Fruit fly (Drosophila melanogaster) ovary, adult (tissue): Measurements from ENCODE around the gene toy.

Experiments used
- CG17801 ChIP-seq: fragments of 200-800 bp; optimal IDR thresholded peaks from 2 replicates; lab custom pipeline; 2019; ENCODE audit warnings: missing biosample characterization, mild to moderate bottlenecking, missing genetic modification characterization, moderate library complexity; ENCODE audit not compliant: partially characterized antibody

toy gene

DNA sequence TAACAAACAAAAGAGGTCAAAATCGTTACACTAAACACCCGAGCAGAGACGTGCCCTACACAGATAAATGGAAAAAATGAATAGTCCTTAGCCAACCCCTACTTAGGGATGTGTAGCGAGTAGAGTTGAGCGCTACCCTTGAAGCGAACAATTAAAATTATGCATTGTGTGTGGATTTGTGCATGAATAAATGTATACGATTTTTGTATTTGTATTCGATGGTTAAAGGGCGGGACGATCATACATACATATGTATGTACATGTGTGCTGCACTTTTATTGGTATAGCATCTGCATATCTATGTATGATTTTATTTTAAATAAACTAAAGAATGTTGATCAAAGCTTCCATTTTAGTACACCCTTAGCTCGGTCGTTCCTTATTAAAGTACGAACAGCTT, 8.4 kb upstream of the toy start:
- no peak for TF ChIP-seq CG17801 (GFP tag; lab: Kevin White, UChicago)

DNA sequence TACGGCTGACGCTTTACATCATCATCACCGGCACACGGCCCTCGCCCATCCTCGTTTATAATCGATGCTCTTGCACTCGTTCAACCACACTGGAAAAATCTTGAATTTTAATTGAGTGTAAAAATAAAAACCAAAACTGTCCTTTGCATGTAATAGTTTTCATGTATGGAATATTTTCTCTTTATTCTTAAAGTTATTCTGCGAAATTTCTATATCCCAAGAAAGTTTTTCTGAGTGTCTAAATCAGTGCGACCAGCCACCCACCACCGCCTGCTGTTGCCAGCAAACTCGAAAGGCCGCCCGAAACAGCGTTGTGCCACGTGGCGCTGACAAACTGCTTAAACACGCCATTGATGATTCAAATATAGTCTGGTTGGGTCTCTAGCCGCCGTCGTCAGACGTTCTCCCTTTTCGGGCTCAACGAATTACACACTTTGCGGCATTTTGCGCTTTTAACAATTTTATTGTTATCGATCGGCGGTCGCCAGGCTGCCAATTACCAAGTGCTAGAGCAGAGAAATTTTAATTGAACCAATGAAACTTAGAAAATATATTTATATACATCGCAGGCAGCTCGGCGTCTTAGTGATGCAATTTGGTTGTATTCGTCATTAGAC, 6.6 kb upstream of the toy start:
- no peak for TF ChIP-seq CG17801 (GFP tag; lab: Kevin White, UChicago)

DNA sequence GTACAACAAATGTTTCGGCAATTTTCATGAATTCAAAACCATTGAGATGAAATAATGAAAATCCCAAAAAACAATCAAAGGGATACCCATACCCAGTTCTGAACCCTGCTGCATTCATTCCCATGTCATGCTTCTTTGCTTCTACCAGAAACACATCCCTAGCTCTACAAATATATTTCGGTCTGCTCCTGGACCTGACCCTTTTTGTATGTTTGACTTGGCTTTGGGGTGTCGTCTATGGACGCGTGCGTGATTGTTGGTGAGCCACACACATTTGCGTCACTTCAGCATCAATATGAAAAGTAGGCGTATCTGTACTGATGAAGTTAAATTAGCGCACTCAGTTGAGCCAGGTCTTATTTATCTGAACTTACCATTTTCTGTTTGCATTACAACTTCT, 4.8 kb upstream of the toy start:
- TF ChIP-seq CG17801 (GFP tag; lab: Kevin White, UChicago) = no peak

- no peak for TF ChIP-seq CG17801 (GFP tag; lab: Kevin White, UChicago)
Observed at dm6 chr4:988379-988778, 1.1 kb upstream of the toy start.

DNA sequence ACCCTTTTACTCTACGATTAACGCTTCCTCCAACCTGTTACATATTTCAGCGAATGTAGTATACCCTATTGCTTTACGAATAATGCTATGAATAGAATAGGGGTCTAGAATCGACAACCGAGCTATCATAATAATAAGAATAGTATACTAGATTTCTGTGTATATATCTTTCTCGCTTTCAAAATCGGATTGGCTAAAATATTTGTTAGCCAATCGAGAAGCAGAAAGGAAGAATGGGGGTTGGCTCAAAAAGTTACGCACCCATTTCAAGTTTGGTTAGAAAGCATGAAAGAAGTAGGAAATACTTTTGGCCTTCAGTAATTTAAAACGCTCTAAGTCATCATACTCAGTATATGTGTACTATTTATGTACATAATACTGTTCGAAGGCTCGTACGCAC, 6.4 kb downstream of the toy start:
- TF ChIP-seq CG17801 (GFP tag; lab: Kevin White, UChicago) = no peak

- no peak for TF ChIP-seq CG17801 (GFP tag; lab: Kevin White, UChicago)
Observed at dm6 chr4:1008444-1008843, 18.9 kb downstream of the toy start.

dm6 chr4:1025101-1025500, 35.6 kb downstream of the toy start:
- TF ChIP-seq CG17801 (GFP tag; lab: Kevin White, UChicago) = no peak

- no peak for TF ChIP-seq CG17801 (GFP tag; lab: Kevin White, UChicago)
Observed at dm6 chr4:1026117-1026743, 36.7 kb downstream of the toy start.

dm6 chr4:1026806-1027431, 37.4 kb downstream of the toy start, which contains the start of gene PlexA:
TSS of gene PlexA (minus strand) at chr4:1027101.
- TF ChIP-seq CG17801 (GFP tag; lab: Kevin White, UChicago) = peak; percentile 61

DNA sequence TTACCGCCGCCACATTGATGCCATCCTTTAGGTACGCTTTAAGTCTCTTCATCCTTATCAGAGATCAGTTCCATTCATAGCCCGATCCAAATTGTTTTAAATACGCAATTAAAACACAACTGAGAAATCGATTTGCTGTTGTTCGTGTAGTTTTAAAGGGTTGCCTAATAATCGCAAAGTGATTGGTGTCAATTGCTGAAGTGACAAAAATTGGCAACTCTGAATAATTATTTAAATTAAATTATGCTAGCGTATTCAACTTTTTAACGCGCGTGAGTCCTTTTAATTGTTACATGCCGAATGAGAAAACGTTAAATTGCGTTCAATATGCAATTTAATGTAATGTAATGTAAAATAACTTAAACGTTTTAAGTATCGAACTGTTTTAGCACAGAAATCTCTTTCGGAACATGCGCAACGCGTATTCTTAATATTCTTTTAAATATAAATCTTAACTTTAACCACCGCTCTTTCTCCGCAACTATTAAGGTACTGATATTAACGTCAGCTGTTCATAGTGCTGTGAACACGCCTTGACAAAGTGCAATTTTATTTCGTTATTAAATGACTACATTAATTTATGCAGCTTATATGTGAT, 39.8 kb downstream of the toy start, which contains the start of gene Mpv17:
Gene Mpv17, minus strand, starts transcription at position 164 of the 598 bp plus-strand sequence.
- TF ChIP-seq CG17801 (GFP tag; lab: Kevin White, UChicago) = peak; percentile 41

DNA sequence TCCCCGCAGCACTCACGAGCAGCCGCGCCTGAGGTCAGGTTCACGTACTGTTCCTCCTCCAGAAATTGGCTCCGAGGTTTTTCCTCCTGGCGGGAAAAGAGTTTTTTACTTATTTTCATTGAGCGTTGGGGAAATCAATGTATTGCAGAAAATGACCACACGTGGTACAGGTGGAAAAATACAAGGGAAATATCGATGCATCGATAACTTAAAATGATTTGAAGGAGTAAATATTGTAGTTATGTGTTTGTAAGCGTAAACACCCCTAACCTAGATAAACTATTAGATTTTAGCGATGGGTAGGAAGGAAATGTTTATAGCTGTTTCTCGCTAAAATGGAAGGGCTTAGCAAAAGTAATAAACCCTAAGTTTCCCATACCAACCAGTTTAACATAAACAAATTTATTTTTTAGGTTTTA, 41.2 kb downstream of the toy start:
- peak; percentile 38 for TF ChIP-seq CG17801 (GFP tag; lab: Kevin White, UChicago)

dm6 chr4:1031137-1031536, 41.6 kb downstream of the toy start, which contains the start of gene ATPsynbeta:
TSS of gene ATPsynbeta (plus strand) at chr4:1031484.
- TF ChIP-seq CG17801 (GFP tag; lab: Kevin White, UChicago) = no peak

dm6 chr4:1031687-1032140, 42.2 kb downstream of the toy start, which contains the start of gene CG11076:
TSS of gene CG11076 (minus strand) at chr4:1031757.
- TF ChIP-seq CG17801 (GFP tag; lab: Kevin White, UChicago) = peak; percentile 78

DNA sequence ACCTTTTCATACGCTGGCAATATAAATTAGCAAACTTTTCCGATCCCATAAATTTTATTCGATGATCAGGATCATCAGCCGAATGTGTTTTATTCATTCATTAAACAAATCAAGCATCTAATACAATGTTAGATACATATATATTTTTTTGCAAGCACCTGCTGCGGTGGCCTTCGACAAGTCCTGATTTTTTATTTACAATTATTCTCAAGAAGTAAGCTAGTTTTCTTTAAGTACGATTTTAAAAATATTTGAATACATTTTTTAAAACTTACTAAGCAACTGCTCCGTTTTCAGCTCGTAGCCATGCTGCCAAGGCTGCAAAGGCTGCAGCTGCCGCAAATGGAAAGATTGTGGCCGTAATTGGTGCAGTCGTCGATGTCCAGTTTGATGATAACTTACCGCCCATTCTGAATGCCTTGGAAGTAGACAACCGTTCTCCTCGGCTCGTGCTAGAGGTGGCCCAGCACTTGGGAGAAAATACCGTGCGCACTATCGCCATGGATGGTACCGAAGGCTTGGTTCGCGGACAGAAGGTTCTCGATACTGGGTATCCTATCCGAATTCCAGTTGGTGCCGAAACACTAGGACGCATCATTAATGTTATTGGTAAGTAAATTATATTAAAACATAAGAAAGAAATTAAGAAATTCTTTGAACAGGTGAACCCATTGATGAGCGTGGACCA, 43.2 kb downstream of the toy start:
- TF ChIP-seq CG17801 (GFP tag; lab: Kevin White, UChicago) = no peak

- no peak for TF ChIP-seq CG17801 (GFP tag; lab: Kevin White, UChicago)
Observed at dm6 chr4:1050422-1050821, 60.9 kb downstream of the toy start.
